Worm (Caenorhabditis elegans): ENCODE measurements around the gene lgc-9.

Gene lgc-9

DNA sequence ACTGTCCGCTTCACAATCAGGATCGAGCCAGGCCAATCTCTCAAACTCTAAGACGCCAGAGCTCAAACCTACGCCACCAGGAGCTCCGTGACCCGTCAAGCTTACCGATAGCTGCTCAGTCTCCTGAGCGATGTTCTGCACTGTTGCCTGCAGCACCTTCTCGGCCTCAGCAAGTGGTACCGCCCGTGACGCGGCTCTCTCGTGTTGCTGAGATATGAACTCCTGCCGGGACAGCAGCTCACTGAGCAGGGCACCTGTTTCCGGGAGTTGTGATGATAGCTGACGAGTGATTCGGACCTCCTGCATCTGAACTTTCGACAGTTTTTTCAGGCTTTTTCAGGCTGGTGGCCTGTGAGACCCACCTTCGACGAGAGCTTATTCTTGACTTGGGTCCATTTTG is 17.4 kb upstream of the lgc-9 start:
- no peak for TF ChIP-seq nhr-28 (tag; optimal IDR thresholded peaks at IDR 0.05)

ce11 chrIV:3399015-3399722 is 16.3 kb upstream of the lgc-9 start, which contains the start of the genes dyf-3 and pdhb-1:
Gene dyf-3, minus strand, starts transcription at chrIV:3399231.
Gene pdhb-1, plus strand, starts transcription at chrIV:3399672.
- TF ChIP-seq M03D4.4 (tag; optimal IDR thresholded peaks at IDR 0.05): peak; percentile 35
- TF ChIP-seq nhr-237 (tag; optimal IDR thresholded peaks at IDR 0.05): no peak
- TF ChIP-seq zip-8 (tag; optimal IDR thresholded peaks at IDR 0.05): no peak
- no peak for TF ChIP-seq sem-2 (GFP tag; optimal IDR thresholded peaks at IDR 0.05)
- TF ChIP-seq cnd-1 (tag; optimal IDR thresholded peaks at IDR 0.05): no peak
- peak; percentile 49 for TF ChIP-seq sptf-1 (tag; optimal IDR thresholded peaks at IDR 0.05)
- TF ChIP-seq unc-39 (tag; optimal IDR thresholded peaks at IDR 0.05): no peak
- peak; percentile 93 for TF ChIP-seq lsy-2 (tag; optimal IDR thresholded peaks at IDR 0.05)
- TF ChIP-seq unc-120 (tag; optimal IDR thresholded peaks at IDR 0.05; ENCODE audit: poor library complexity, severe bottlenecking): no peak
- TF ChIP-seq nhr-76 (tag; optimal IDR thresholded peaks at IDR 0.05): no peak
- TF ChIP-seq elt-3 (tag; optimal IDR thresholded peaks at IDR 0.05): no peak
- TF ChIP-seq hlh-1 (tag; optimal IDR thresholded peaks at IDR 0.05): no peak
- TF ChIP-seq ceh-83 (GFP tag; optimal IDR thresholded peaks at IDR 0.05): no peak
- TF ChIP-seq ces-1 (GFP tag; optimal IDR thresholded peaks at IDR 0.05): no peak
- TF ChIP-seq tbx-8 (GFP tag; optimal IDR thresholded peaks at IDR 0.05): no peak
- TF ChIP-seq lin-13 (tag; optimal IDR thresholded peaks at IDR 0.05): peak; percentile 21
- no peak for TF ChIP-seq pha-4 (tag; optimal IDR thresholded peaks at IDR 0.05)
- no peak for TF ChIP-seq flh-1 (GFP tag; optimal IDR thresholded peaks at IDR 0.05)
- peak; percentile 41 for TF ChIP-seq mep-1 (tag; optimal IDR thresholded peaks at IDR 0.05)
- no peak for TF ChIP-seq blmp-1 (tag; optimal IDR thresholded peaks at IDR 0.05)
- TF ChIP-seq ham-2 (GFP tag; optimal IDR thresholded peaks at IDR 0.05): peak; percentile 33
- TF ChIP-seq elt-1 (tag; optimal IDR thresholded peaks at IDR 0.05; ENCODE audit: borderline replicate concordance, insufficient read depth): no peak
- no peak for TF ChIP-seq mab-5 (tag; optimal IDR thresholded peaks at IDR 0.05)
- peak; percentile 36 for TF ChIP-seq drap-1 (GFP tag; optimal IDR thresholded peaks at IDR 0.05)
- no peak for TF ChIP-seq nhr-2 (tag; optimal IDR thresholded peaks at IDR 0.05)
- no peak for TF ChIP-seq lin-32 (GFP tag; optimal IDR thresholded peaks at IDR 0.05)
- TF ChIP-seq ceh-39 (tag; optimal IDR thresholded peaks at IDR 0.05): no peak
- TF ChIP-seq nhr-12 (tag; optimal IDR thresholded peaks at IDR 0.05): no peak
- TF ChIP-seq mls-2 (tag; optimal IDR thresholded peaks at IDR 0.05): no peak
- no peak for TF ChIP-seq bed-3 (GFP tag; optimal IDR thresholded peaks at IDR 0.05)
- TF ChIP-seq unc-62 (GFP tag; optimal IDR thresholded peaks at IDR 0.05): no peak
- no peak for TF ChIP-seq ceh-43 (GFP tag; optimal IDR thresholded peaks at IDR 0.05)
- TF ChIP-seq snpc-4 (tag; optimal IDR thresholded peaks at IDR 0.05): no peak
- no peak for TF ChIP-seq nhr-28 (tag; optimal IDR thresholded peaks at IDR 0.05)
- TF ChIP-seq ztf-11 (tag; optimal IDR thresholded peaks at IDR 0.05): no peak

DNA sequence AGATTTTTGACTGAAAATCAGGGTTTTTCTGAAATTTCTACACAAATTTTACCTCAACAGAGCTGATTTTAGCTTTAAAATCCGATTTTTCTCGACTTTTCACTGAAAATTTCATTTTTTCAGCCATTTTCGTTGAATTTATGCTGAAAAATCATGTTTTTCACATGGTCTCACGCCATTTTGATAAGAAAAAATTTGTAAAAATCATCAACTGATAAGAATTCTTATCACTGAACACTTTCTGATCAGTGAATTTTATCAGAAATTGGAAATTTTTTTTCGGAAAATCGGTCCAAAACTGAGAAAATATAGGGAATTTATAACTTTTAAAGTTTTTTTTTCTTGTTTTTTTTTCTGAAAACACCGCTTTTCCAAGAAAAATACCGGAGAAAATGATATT is 14.5 kb upstream of the lgc-9 start:
- TF ChIP-seq mab-5 (tag; optimal IDR thresholded peaks at IDR 0.05) (no peak), blmp-1 (tag; optimal IDR thresholded peaks at IDR 0.05) (no peak), sptf-1 (tag; optimal IDR thresholded peaks at IDR 0.05) (no peak), ztf-11 (tag; optimal IDR thresholded peaks at IDR 0.05) (no peak), elt-1 (tag; optimal IDR thresholded peaks at IDR 0.05; ENCODE audit: borderline replicate concordance, insufficient read depth) (no peak), M03D4.4 (tag; optimal IDR thresholded peaks at IDR 0.05) (no peak), nhr-76 (tag; optimal IDR thresholded peaks at IDR 0.05) (no peak), ceh-43 (GFP tag; optimal IDR thresholded peaks at IDR 0.05) (no peak), ham-2 (GFP tag; optimal IDR thresholded peaks at IDR 0.05) (no peak), unc-62 (GFP tag; optimal IDR thresholded peaks at IDR 0.05) (no peak), cnd-1 (tag; optimal IDR thresholded peaks at IDR 0.05) (no peak)

ce11 chrIV:3418741-3419140 is 3.3 kb downstream of the lgc-9 start:
- TF ChIP-seq sptf-1 (tag; optimal IDR thresholded peaks at IDR 0.05) (no peak), hlh-1 (tag; optimal IDR thresholded peaks at IDR 0.05) (no peak), ceh-39 (tag; optimal IDR thresholded peaks at IDR 0.05) (no peak), nhr-76 (tag; optimal IDR thresholded peaks at IDR 0.05) (no peak), unc-39 (tag; optimal IDR thresholded peaks at IDR 0.05) (no peak), mep-1 (tag; optimal IDR thresholded peaks at IDR 0.05) (no peak), elt-3 (tag; optimal IDR thresholded peaks at IDR 0.05) (no peak), lin-13 (tag; optimal IDR thresholded peaks at IDR 0.05) (no peak), nhr-12 (tag; optimal IDR thresholded peaks at IDR 0.05) (no peak), cnd-1 (tag; optimal IDR thresholded peaks at IDR 0.05) (no peak), lsy-2 (tag; optimal IDR thresholded peaks at IDR 0.05) (no peak)

Data from whole organism, mixed stage, embryonic.